Fruit fly (Drosophila melanogaster): ENCODE data around the gene to.

- TF ChIP-seq HLH106 (tag; optimal IDR thresholded peaks at IDR 0.05) (no peak), Abd-B (GFP tag; optimal IDR thresholded peaks at IDR 0.05) (no peak), CrebA (GFP tag; optimal IDR thresholded peaks at IDR 0.05; ENCODE audit: borderline replicate concordance) (no peak), sage (GFP tag; optimal IDR thresholded peaks at IDR 0.05) (no peak), ey (GFP tag; optimal IDR thresholded peaks at IDR 0.05) (no peak), usp (GFP tag; optimal IDR thresholded peaks at IDR 0.05) (no peak), Hr78 (GFP tag; optimal IDR thresholded peaks at IDR 0.05) (no peak), dmrt93B (GFP tag; optimal IDR thresholded peaks at IDR 0.05) (no peak)
These were observed 29.9 kb downstream of the to start, which contains the start of the genes CG11889 and CG11891 for dm6 chr3R:25269909-25270308.

All from whole organism, wandering third instar larva.